Fruit fly (Drosophila melanogaster) Kc167 (cell line): ENCODE measurements around the gene Smyd3.

ENCODE experiments used
- Sin3A ChIP-seq: fragments of >200 bp; optimal IDR thresholded peaks from 2 replicates; lab custom pipeline; 2018; ENCODE audit warnings: missing external identifiers
- h ChIP-seq: fragments of >200 bp; optimal IDR thresholded peaks from 3 replicates; lab custom pipeline; 2018; ENCODE audit warnings: missing external identifiers
- insv ChIP-seq: fragments of >200 bp; optimal IDR thresholded peaks from 3 replicates; lab custom pipeline; 2018; ENCODE audit warnings: missing external identifiers
- psq ChIP-seq: fragments of >200 bp; optimal IDR thresholded peaks from 2 replicates; lab custom pipeline; 2017; ENCODE audit warnings: missing external identifiers

dm6 chrX:2588415-2589411 lies 20.0 kb downstream of the Smyd3 start, which contains the start of gene egh:
- TF ChIP-seq h (lab: Kevin White, UChicago) (no peak), psq (lab: Kevin White, UChicago) (no peak), Sin3A (lab: Kevin White, UChicago) (no peak), insv (lab: Kevin White, UChicago) (no peak)
